Worm (Caenorhabditis elegans) whole organism, L4/young adult: ENCODE data around the gene Y17G7B.23.

Source experiments
- W03F9.2 ChIP-seq: fragments of 150-350 bp; optimal IDR thresholded peaks from 2 replicates; lab custom pipeline; 2014; ENCODE audit warnings: missing biosample characterization, missing genetic modification characterization
- dao-5 ChIP-seq: sonication (generic microtip); optimal IDR thresholded peaks from 2 replicates; lab custom pipeline; 2016; ENCODE audit warnings: missing genotype, missing genetic modification characterization, moderate library complexity, missing compliant biosample characterization
- him-1 ChIP-seq: sonication (generic microtip); optimal IDR thresholded peaks from 2 replicates; lab custom pipeline; 2016; ENCODE audit warnings: missing genotype, missing genetic modification reagents, missing genetic modification characterization, missing compliant biosample characterization

Y17G7B.23 gene

DNA sequence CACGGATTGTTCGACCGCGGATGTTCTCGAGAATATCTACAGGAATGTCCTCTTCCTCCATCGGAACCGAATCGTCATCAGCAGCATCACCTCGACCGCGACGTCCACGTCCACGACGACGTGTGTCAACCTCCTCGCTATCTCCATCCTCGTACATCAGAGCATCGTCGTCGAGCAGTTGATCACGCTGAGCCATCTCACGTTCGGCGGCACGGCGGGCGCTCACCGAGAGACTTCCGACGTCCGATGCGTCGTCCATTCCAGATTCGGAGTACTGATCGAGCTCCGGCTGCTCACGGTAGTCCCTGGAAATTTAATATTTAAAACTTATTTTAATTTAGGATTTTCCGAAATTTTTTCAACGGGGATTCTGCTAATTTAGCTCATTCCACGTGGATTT lies 7.0 kb downstream of the Y17G7B.23 start:
- TF ChIP-seq him-1 (tag; lab: Kevin White, UChicago) (no peak), dao-5 (tag; lab: Kevin White, UChicago) (no peak), W03F9.2 (tag; lab: Kevin White, UChicago) (no peak)

DNA sequence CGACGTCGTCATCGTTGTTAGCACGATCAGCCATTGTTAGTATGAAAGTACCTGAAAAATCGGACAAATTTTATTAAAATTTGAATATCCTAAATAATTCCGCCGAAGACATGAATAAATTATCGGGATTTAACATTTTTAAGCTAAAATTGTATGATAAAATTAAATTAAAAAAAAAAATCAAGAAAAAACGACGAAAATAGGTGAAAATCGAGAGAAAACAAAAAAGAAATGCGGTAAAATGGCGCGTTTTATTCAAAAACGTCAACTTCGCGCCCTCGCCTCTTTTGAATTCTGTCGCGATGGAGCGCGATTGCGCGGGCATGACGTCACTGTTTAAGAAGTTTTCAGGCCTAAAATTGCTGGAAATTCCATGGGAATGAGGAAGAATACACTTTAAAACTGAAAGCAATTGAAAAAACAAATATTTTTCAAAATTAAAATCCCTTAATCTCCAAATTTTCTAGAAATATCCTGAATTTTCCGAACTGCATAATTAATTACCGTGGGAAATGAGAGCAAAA lies 7.6 kb downstream of the Y17G7B.23 start, which contains the start of gene mcm-2:
Gene mcm-2 (minus strand): TSS at position 51 of the 524 bp plus-strand sequence.
- no peak for TF ChIP-seq dao-5 (tag; lab: Kevin White, UChicago)
- TF ChIP-seq him-1 (tag; lab: Kevin White, UChicago) = no peak
- peak; percentile 70 for TF ChIP-seq W03F9.2 (tag; lab: Kevin White, UChicago)

- TF ChIP-seq him-1 (tag; lab: Kevin White, UChicago) (no peak), W03F9.2 (tag; lab: Kevin White, UChicago) (no peak), dao-5 (tag; lab: Kevin White, UChicago) (no peak)
Observed at ce11 chrII:12008772-12009171, 9.8 kb downstream of the Y17G7B.23 start, which contains the start of gene glb-29. Gene glb-29, plus strand, starts transcription at chrII:12009072.

DNA sequence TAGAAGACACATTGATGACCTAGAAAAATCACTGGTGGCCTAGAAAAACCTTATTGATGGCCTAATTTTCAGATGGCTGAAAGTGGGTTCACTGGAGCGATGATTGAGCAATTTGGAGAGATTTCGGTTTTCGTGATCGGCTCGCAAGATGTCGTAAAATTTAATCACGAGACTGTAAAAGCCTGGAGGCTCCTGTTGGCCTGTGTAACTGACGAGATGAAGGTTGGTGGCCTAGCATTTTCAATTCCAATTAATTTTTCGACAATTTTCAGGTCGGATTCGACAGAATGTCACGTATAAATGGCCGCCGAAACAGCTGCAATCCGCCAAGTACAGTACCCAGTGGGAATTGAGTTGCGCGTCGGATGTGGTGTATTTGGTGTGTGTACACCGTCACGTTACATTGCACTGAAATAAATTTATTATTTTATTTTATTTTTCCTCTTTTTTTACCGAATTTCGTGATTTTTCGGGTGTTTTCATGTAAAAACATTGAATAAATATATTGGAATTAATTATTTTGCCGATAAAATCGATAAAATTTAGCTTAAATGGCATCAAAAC lies 24.4 kb downstream of the Y17G7B.23 start, which contains the start of gene Y17G7B.12:
Gene Y17G7B.12 (plus strand): TSS at position 547 of the 564 bp plus-strand sequence.
- TF ChIP-seq him-1 (tag; lab: Kevin White, UChicago) = no peak
- no peak for TF ChIP-seq W03F9.2 (tag; lab: Kevin White, UChicago)
- no peak for TF ChIP-seq dao-5 (tag; lab: Kevin White, UChicago)

ce11 chrII:12027697-12028245 lies 28.8 kb downstream of the Y17G7B.23 start, which contains the start of gene Y17G7B.8:
Gene Y17G7B.8, minus strand, starts transcription at chrII:12027747.
- TF ChIP-seq dao-5 (tag; lab: Kevin White, UChicago) (no peak), W03F9.2 (tag; lab: Kevin White, UChicago) (no peak), him-1 (tag; lab: Kevin White, UChicago) (no peak)

DNA sequence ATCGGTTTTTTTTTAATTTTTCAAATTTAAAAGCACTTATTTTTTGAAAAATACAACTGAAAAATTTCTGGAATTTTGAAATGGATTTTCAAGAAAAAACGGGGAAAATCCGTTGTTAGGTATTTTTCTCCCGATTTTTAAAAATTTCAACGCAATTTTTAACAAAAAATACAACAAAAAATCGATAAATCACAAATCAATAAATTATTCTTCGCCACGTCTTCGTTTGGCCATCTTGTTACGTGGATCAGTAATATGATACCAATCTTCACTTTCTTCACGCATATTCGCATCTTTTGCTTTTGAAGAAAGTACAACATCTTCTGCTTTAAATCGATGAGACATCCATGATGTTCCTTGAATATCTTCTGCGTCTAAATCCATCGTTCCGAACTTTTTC lies 29.7 kb downstream of the Y17G7B.23 start:
- TF ChIP-seq him-1 (tag; lab: Kevin White, UChicago) (no peak), W03F9.2 (tag; lab: Kevin White, UChicago) (no peak), dao-5 (tag; lab: Kevin White, UChicago) (no peak)

- TF ChIP-seq him-1 (tag; lab: Kevin White, UChicago) (no peak), W03F9.2 (tag; lab: Kevin White, UChicago) (no peak), dao-5 (tag; lab: Kevin White, UChicago) (no peak)
Observed at ce11 chrII:12036075-12036474, 37.1 kb downstream of the Y17G7B.23 start.

ce11 chrII:12036516-12036915 lies 37.5 kb downstream of the Y17G7B.23 start, which contains the start of gene cyn-16:
Gene cyn-16, minus strand, starts transcription at chrII:12036742.
- TF ChIP-seq W03F9.2 (tag; lab: Kevin White, UChicago) = no peak
- TF ChIP-seq him-1 (tag; lab: Kevin White, UChicago) = no peak
- TF ChIP-seq dao-5 (tag; lab: Kevin White, UChicago) = no peak

DNA sequence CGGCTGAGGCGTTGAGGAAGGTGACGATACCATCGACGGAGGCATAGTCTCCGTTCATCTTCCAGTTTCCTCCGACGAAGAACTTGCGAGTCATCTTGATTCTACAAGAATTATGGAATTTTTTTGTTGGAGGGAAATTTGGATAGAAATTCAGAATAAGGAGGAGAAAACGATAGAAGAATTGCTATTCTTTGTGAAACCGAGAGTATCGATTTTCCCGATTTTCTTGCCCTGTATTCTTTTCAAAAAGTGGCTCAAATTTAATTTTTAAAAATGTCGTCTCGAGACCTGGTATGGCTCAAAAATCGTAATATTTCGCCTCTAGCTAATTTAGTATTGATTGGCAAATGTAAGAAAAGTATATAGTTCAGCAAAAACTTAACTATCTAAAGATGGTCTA lies 40.0 kb downstream of the Y17G7B.23 start, which contains the start of gene tpi-1:
Gene tpi-1 (minus strand): TSS at position 101 of the 400 bp plus-strand sequence.
- TF ChIP-seq him-1 (tag; lab: Kevin White, UChicago) = no peak
- TF ChIP-seq W03F9.2 (tag; lab: Kevin White, UChicago) = no peak
- TF ChIP-seq dao-5 (tag; lab: Kevin White, UChicago) = no peak

- TF ChIP-seq W03F9.2 (tag; lab: Kevin White, UChicago) = no peak
- TF ChIP-seq him-1 (tag; lab: Kevin White, UChicago) = no peak
- TF ChIP-seq dao-5 (tag; lab: Kevin White, UChicago) = no peak
Observed at ce11 chrII:12040167-12040566, 41.2 kb downstream of the Y17G7B.23 start.

ce11 chrII:12041116-12041515 lies 42.1 kb downstream of the Y17G7B.23 start:
- TF ChIP-seq W03F9.2 (tag; lab: Kevin White, UChicago) (no peak), him-1 (tag; lab: Kevin White, UChicago) (no peak), dao-5 (tag; lab: Kevin White, UChicago) (no peak)

DNA sequence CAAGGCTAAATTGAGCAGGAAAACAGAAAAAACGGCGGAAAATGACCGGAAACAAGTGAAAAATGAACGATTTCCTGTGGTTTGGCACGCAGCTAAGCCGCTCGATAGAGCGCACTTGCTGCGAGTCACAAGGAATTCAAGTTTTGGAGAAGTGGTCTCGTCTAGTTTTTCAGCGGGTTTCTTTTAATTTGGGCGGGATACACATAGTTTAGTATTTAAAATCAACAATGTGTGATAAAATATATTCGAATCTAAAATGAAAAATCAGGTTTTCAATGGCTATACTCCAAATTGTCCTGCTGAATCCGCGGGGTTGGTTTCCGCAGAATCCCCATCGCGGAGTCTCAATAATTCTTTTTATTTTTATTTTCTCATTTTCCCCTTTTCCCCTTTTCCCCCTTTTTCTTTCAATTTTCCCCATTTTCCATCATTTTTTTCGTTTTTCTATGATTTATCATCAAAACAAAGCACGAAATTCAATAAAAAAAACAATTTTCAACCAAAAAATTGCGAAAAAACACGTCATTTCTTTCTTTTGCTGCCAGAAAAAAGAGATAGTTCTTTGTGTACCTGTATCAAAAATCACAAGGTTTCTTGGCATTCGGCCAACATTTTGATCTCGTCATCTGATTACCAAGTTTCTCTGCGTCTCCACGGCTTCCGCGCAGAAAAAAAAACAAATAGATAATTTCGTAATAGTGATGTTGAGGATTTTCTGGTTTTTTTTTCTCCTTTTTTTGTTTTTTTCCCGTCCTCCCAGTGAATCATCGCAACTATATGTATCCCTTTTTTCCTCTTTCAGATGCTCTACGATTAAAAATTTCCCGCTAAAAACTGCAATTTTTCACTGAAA lies 43.3 kb downstream of the Y17G7B.23 start, which contains the start of gene ippk-1:
Gene ippk-1 (plus strand): TSS at position 803 of the 853 bp plus-strand sequence.
- TF ChIP-seq him-1 (tag; lab: Kevin White, UChicago) (no peak), W03F9.2 (tag; lab: Kevin White, UChicago) (peak; percentile 16)
